Worm (Caenorhabditis elegans): ENCODE results near the gene srbc-79.

DNA sequence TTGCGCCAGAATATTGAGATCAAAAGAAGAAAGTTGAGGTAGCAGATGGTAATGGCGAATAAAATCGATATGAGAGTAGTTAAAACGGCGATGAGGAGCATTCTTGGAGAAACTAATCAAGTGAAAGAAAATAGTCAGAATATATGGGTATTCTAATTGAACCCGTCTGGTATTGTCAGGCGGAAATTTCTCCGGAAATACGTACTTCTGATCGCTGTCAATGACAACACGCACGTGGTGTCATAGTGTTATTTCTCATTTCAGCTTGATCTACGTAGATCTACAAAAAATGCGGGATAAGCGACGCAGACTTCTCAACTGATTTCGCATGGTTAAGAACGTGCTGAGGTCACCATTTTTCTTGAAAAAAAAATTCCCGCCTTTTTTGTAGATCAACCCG, at the start of gene srbc-79:
- TF ChIP-seq nhr-12 (tag; optimal IDR thresholded peaks at IDR 0.05) (no peak), nhr-23 (tag; optimal IDR thresholded peaks at IDR 0.05) (no peak), fkh-2 (tag; optimal IDR thresholded peaks at IDR 0.05) (no peak), mdl-1 (tag; optimal IDR thresholded peaks at IDR 0.05) (no peak), lin-15B (tag; optimal IDR thresholded peaks at IDR 0.05) (no peak), daf-12 (tag; optimal IDR thresholded peaks at IDR 0.05) (no peak), lin-39 (tag; optimal IDR thresholded peaks at IDR 0.05) (no peak), mml-1 (tag; optimal IDR thresholded peaks at IDR 0.05) (no peak), elt-1 (tag; optimal IDR thresholded peaks at IDR 0.05) (no peak), fkh-10 (GFP tag; optimal IDR thresholded peaks at IDR 0.05) (no peak)
